Worm (Caenorhabditis elegans): Measurements from ENCODE around the gene F21H7.2.

DNA sequence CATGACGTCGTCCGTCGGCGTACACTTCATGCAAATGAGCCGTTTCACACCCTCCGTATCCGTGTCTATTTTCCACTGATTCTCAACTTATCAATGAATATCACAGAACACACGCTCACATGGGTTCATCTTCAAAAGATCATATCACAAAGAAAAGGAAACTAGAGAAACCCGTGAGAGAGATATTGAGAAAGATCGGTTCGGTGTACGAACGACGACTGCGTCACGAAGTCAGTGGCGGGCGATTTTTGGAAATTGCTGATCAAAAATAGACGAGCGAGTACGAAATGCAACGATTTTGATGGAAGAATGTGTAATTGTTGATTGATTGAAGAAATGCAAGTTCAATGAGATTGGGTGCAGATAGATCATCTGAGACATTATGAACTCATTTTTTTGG lies 16.5 kb downstream of the F21H7.2 start:
- TF ChIP-seq lsy-12 (tag; optimal IDR thresholded peaks at IDR 0.05) (no peak), nhr-25 (tag; optimal IDR thresholded peaks at IDR 0.05) (peak; percentile 14), snpc-4 (tag; optimal IDR thresholded peaks at IDR 0.05) (no peak), elt-3 (tag; optimal IDR thresholded peaks at IDR 0.05) (peak in 2 of 3 experiments; percentile 26 to 43), ama-1 (optimal IDR thresholded peaks at IDR 0.05) (no peak), ZK546.5 (tag; optimal IDR thresholded peaks at IDR 0.05) (no peak), elt-1 (tag; optimal IDR thresholded peaks at IDR 0.05) (no peak), jun-1 (tag; optimal IDR thresholded peaks at IDR 0.05) (no peak), pha-4 (tag; optimal IDR thresholded peaks at IDR 0.05) (no peak), nhr-76 (tag; optimal IDR thresholded peaks at IDR 0.05) (no peak), nhr-12 (tag; optimal IDR thresholded peaks at IDR 0.05) (no peak), pqm-1 (tag; optimal IDR thresholded peaks at IDR 0.05) (no peak), nfya-1 (tag; optimal IDR thresholded peaks at IDR 0.05; ENCODE audit: insufficient read depth) (no peak)
